Worm (Caenorhabditis elegans) whole organism, young adult: ENCODE data around the gene npp-25.
A peak's percentile ranks its signal among the peaks of the same experiment; 100 is the strongest.

Source experiments
- B0035.1 ChIP-seq: sonication (generic microtip); optimal IDR thresholded peaks from 2 replicates; lab custom pipeline; 2016; ENCODE audit warnings: missing genetic modification characterization, mild to moderate bottlenecking, missing compliant biosample characterization, missing genotype, missing genetic modification reagents
- B0336.3 ChIP-seq: fragments of 200-800 bp; sonication (Bioruptor generic); IDR thresholded peaks from 2 replicates; pipeline ENCODE4 v1.3.6; 2022; ENCODE audit warnings: missing genetic modification characterization, missing compliant biosample characterization
- C17E4.6 ChIP-seq: fragments of 200-800 bp; sonication (Bioruptor generic); IDR thresholded peaks from 2 replicates; pipeline ENCODE4 v1.3.6; 2022; ENCODE audit warnings: missing genetic modification reagents, missing genetic modification characterization, missing compliant biosample characterization
- D2030.7 ChIP-seq: fragments of 200-800 bp; sonication (Bioruptor generic); IDR thresholded peaks from 2 replicates; pipeline ENCODE4 v1.3.6; 2022; ENCODE audit warnings: missing genetic modification reagents, missing genetic modification characterization, missing compliant biosample characterization
- F10E7.11 ChIP-seq: sonication (generic microtip); optimal IDR thresholded peaks from 2 replicates; lab custom pipeline; 2017; ENCODE audit warnings: mild to moderate bottlenecking, missing genetic modification characterization, moderate library complexity, missing compliant biosample characterization
- F33H1.4 ChIP-seq: fragments of 200-800 bp; sonication (Bioruptor generic); IDR thresholded peaks from 2 replicates; pipeline ENCODE4 v1.3.6; 2022; ENCODE audit warnings: missing genetic modification reagents, missing genetic modification characterization, missing compliant biosample characterization
- F49E8.2 ChIP-seq: sonication (generic microtip); optimal IDR thresholded peaks from 3 replicates; lab custom pipeline; 2017; ENCODE audit warnings: missing genetic modification characterization, mild to moderate bottlenecking, missing compliant biosample characterization, antibody characterized with exemption, moderate library complexity; ENCODE audit not compliant: insufficient read depth
- F52B5.7 ChIP-seq: sonication (generic microtip); optimal IDR thresholded peaks from 2 replicates; lab custom pipeline; 2016; ENCODE audit warnings: mild to moderate bottlenecking, missing genetic modification characterization, missing compliant biosample characterization
- Y53G8AR.9 ChIP-seq: fragments of 200-800 bp; sonication (Bioruptor generic); conservative IDR thresholded peaks from 2 replicates; pipeline ENCODE4 v1.3.6; 2022; ENCODE audit warnings: missing genetic modification reagents, missing genetic modification characterization, missing compliant biosample characterization
- Y79H2A.3 ChIP-seq: fragments of 200-800 bp; sonication (Bioruptor generic); conservative IDR thresholded peaks from 2 replicates; pipeline ENCODE4 v1.3.6; 2022; ENCODE audit warnings: missing genetic modification reagents, missing genetic modification characterization, missing compliant biosample characterization
- akir-1 ChIP-seq: fragments of 200-800 bp; sonication (Bioruptor generic); optimal IDR thresholded peaks from 2 replicates; lab custom pipeline; 2018; ENCODE audit warnings: mild to moderate bottlenecking, missing genetic modification characterization, moderate library complexity, missing compliant biosample characterization
- ama-1 ChIP-seq, 3 experiments: fragments of 150-350 bp in 1 of 3; sonication (generic microtip) in 2 of 3; optimal IDR thresholded peaks; 2 replicates each; lab custom pipeline; 2014 to 2018; ENCODE audit warnings: missing biosample characterization in 2 of 3, missing genetic modification characterization in 2 of 3, missing genetic modification reagents in 2 of 3
- aptf-2 ChIP-seq: fragments of 200-800 bp; sonication (Bioruptor generic); conservative IDR thresholded peaks from 2 replicates; pipeline ENCODE4 v1.3.6; 2022; ENCODE audit warnings: missing genetic modification reagents, missing genetic modification characterization, missing compliant biosample characterization
- athp-1 ChIP-seq: sonication (generic microtip); optimal IDR thresholded peaks from 2 replicates; lab custom pipeline; 2017; ENCODE audit warnings: mild to moderate bottlenecking, missing genetic modification characterization, missing compliant biosample characterization
- cebp-1 ChIP-seq, 2 experiments: fragments of 200-800 bp in 1 of 2; sonication (Bioruptor generic) in 1 of 2; sonication (generic microtip) in 1 of 2; IDR thresholded peaks in 1 of 2; optimal IDR thresholded peaks in 1 of 2; 2 replicates each; pipeline versions ENCODE4 v1.3.6 to Lab custom; 2017 to 2022; ENCODE audit warnings: missing compliant biosample characterization in 2 of 2, missing genetic modification characterization in 2 of 2, mild to moderate bottlenecking in 1 of 2, missing genetic modification reagents in 1 of 2, moderate library complexity in 1 of 2
- cebp-2 ChIP-seq: fragments of 200-800 bp; sonication (Bioruptor generic); IDR thresholded peaks from 2 replicates; pipeline ENCODE4 v1.3.6; 2022; ENCODE audit warnings: missing genetic modification characterization, missing compliant biosample characterization
- ceh-100 ChIP-seq: fragments of 200-800 bp; sonication (Bioruptor generic); IDR thresholded peaks from 2 replicates; pipeline ENCODE4 v1.3.6; 2022; ENCODE audit warnings: missing genetic modification reagents, missing genetic modification characterization, missing compliant biosample characterization
- die-1 ChIP-seq: sonication (generic microtip); optimal IDR thresholded peaks from 2 replicates; lab custom pipeline; 2016; ENCODE audit warnings: missing genotype, mild to moderate bottlenecking, missing genetic modification characterization, missing compliant biosample characterization
- ekl-4 ChIP-seq: fragments of 200-800 bp; sonication (Bioruptor generic); IDR thresholded peaks from 2 replicates; pipeline ENCODE4 v1.3.6; 2022; ENCODE audit warnings: missing genetic modification reagents, missing genetic modification characterization, missing compliant biosample characterization
- hlh-12 ChIP-seq: sonication (generic microtip); optimal IDR thresholded peaks from 2 replicates; lab custom pipeline; 2016; ENCODE audit warnings: missing genetic modification characterization, missing compliant biosample characterization
- hmg-1.2 ChIP-seq: fragments of 200-800 bp; sonication (Bioruptor generic); IDR thresholded peaks from 2 replicates; pipeline ENCODE4 v1.3.6; 2022; ENCODE audit warnings: missing genetic modification reagents, missing genetic modification characterization, missing compliant biosample characterization
- hrde-1 ChIP-seq: sonication (generic microtip); optimal IDR thresholded peaks from 2 replicates; lab custom pipeline; 2016; ENCODE audit warnings: missing genetic modification characterization, mild to moderate bottlenecking, missing compliant biosample characterization, moderate library complexity, missing genotype, missing genetic modification reagents, borderline replicate concordance
- hsf-1 ChIP-seq: fragments of 200-800 bp; sonication (Bioruptor generic); IDR thresholded peaks from 2 replicates; pipeline ENCODE4 v1.3.6; 2022; ENCODE audit warnings: missing genetic modification reagents, missing genetic modification characterization, missing compliant biosample characterization
- let-526 ChIP-seq: fragments of 200-800 bp; sonication (Bioruptor generic); IDR thresholded peaks from 2 replicates; pipeline ENCODE4 v1.3.6; 2022; ENCODE audit warnings: missing genetic modification reagents, missing genetic modification characterization, missing compliant biosample characterization
- lin-26 ChIP-seq: fragments of 200-800 bp; sonication (Bioruptor generic); IDR thresholded peaks from 2 replicates; pipeline ENCODE4 v1.3.6; 2022; ENCODE audit warnings: missing genetic modification reagents, missing genetic modification characterization, missing compliant biosample characterization
- lsl-1 ChIP-seq: fragments of 200-800 bp; sonication (Bioruptor generic); optimal IDR thresholded peaks from 2 replicates; lab custom pipeline; 2018; ENCODE audit warnings: mild to moderate bottlenecking, missing genetic modification characterization, moderate library complexity, missing compliant biosample characterization
- madf-6 ChIP-seq: fragments of 200-800 bp; sonication (Bioruptor generic); IDR thresholded peaks from 2 replicates; pipeline ENCODE4 v1.3.6; 2022; ENCODE audit warnings: missing genetic modification reagents, missing genetic modification characterization, missing compliant biosample characterization
- nhr-80 ChIP-seq: sonication (generic microtip); optimal IDR thresholded peaks from 2 replicates; lab custom pipeline; 2016; ENCODE audit warnings: missing genetic modification characterization, missing compliant biosample characterization
- pbrm-1 ChIP-seq: fragments of 200-800 bp; sonication (Bioruptor generic); IDR thresholded peaks from 2 replicates; pipeline ENCODE4 v1.3.6; 2022; ENCODE audit warnings: missing genetic modification reagents, missing genetic modification characterization, missing compliant biosample characterization
- repo-1 ChIP-seq: sonication (generic microtip); optimal IDR thresholded peaks from 2 replicates; lab custom pipeline; 2017; ENCODE audit warnings: mild to moderate bottlenecking, missing genetic modification characterization, missing compliant biosample characterization
- snpc-1.1 ChIP-seq: sonication (generic microtip); optimal IDR thresholded peaks from 2 replicates; lab custom pipeline; 2017; ENCODE audit warnings: missing genetic modification characterization, mild to moderate bottlenecking, missing compliant biosample characterization, antibody characterized with exemption, moderate library complexity, missing genotype, missing genetic modification reagents; ENCODE audit not compliant: insufficient read depth
- snpc-3.4 ChIP-seq: sonication (generic microtip); optimal IDR thresholded peaks from 2 replicates; lab custom pipeline; 2017; ENCODE audit warnings: missing genetic modification characterization, mild to moderate bottlenecking, missing compliant biosample characterization, antibody characterized with exemption, moderate library complexity, missing genotype, missing genetic modification reagents
- sptf-2 ChIP-seq: fragments of 200-800 bp; sonication (Bioruptor generic); optimal IDR thresholded peaks from 2 replicates; lab custom pipeline; 2018; ENCODE audit warnings: mild to moderate bottlenecking, missing genetic modification characterization, missing compliant biosample characterization
- tbp1 ChIP-seq: fragments of 200-800 bp; sonication (Bioruptor generic); optimal IDR thresholded peaks from 2 replicates; lab custom pipeline; 2018; ENCODE audit warnings: mild to moderate bottlenecking, missing genetic modification characterization, missing compliant biosample characterization
- unc-130 ChIP-seq: sonication (generic microtip); optimal IDR thresholded peaks from 2 replicates; lab custom pipeline; 2016; ENCODE audit warnings: missing genetic modification reagents, missing genetic modification characterization, missing compliant biosample characterization
- zfh-2 ChIP-seq: fragments of 200-800 bp; sonication (Bioruptor generic); conservative IDR thresholded peaks from 2 replicates; pipeline ENCODE4 v1.3.6; 2022; ENCODE audit warnings: missing genetic modification reagents, missing genetic modification characterization, missing compliant biosample characterization
- ztf-6 ChIP-seq: fragments of 200-800 bp; sonication (Bioruptor generic); IDR thresholded peaks from 2 replicates; pipeline ENCODE4 v1.3.6; 2022; ENCODE audit warnings: missing genetic modification reagents, missing genetic modification characterization, missing compliant biosample characterization

The npp-25 gene

DNA sequence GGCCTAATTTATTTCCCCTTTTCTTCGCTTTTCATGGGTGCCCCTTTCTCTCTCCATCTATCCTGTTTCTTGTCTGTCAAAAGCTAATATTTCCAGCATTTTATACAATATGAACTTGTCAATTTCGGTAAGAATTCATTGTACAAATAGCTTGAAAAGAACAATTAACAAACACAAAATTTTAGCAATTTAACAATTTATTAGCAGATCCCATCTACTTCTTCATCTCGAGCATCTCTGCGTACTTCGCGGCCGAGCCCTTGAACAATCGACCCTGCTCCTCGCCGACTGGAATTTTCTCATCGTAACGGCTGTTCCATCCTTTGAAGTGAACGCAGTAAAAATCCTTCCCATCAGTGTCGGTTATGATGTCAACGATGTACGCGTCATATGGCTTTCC, 50.1 kb downstream of the npp-25 start:
- TF ChIP-seq ztf-6, result no peak
- TF ChIP-seq tbp1 (GFP tag; lab: Kevin White, UChicago), result peak; percentile 31
- no peak for TF ChIP-seq unc-130 (GFP tag; lab: Kevin White, UChicago)
- peak; percentile 58; the same call in 1 of the 2 replicates for TF ChIP-seq Y53G8AR.9 (GFP tag; lab: Robert Waterston, UW)
- no peak for TF ChIP-seq F10E7.11 (tag; lab: Kevin White, UChicago)
- TF ChIP-seq F52B5.7 (tag; lab: Kevin White, UChicago), result peak; percentile 1
- TF ChIP-seq C17E4.6 (GFP tag; lab: Robert Waterston, UW), result no peak
- TF ChIP-seq hsf-1, result peak; percentile 55; the same call in 1 of the 2 replicates
- TF ChIP-seq madf-6 (GFP tag; lab: Robert Waterston, UW), result peak; percentile 57
- TF ChIP-seq akir-1 (GFP tag; lab: Kevin White, UChicago), result no peak
- TF ChIP-seq let-526, result no peak
- TF ChIP-seq sptf-2 (GFP tag; lab: Kevin White, UChicago), result no peak
- peak; percentile 47 for TF ChIP-seq hrde-1 (tag; lab: Kevin White, UChicago)
- TF ChIP-seq pbrm-1 (GFP tag; lab: Robert Waterston, UW), result peak; percentile 33; the same call in 1 of the 2 replicates
- TF ChIP-seq snpc-1.1, result no peak
- TF ChIP-seq hmg-1.2 (GFP tag; lab: Robert Waterston, UW), result peak; percentile 19; the same call in 1 of the 2 replicates
- no peak for TF ChIP-seq snpc-3.4 (tag; lab: Kevin White, UChicago)
- TF ChIP-seq B0035.1 (tag; lab: Kevin White, UChicago), result no peak
- 0 out of 2 replicates have a peak, but pooled peaks have one; percentile 42 for TF ChIP-seq Y79H2A.3
- peak; percentile 22 for TF ChIP-seq repo-1 (tag; lab: Kevin White, UChicago)
- TF ChIP-seq cebp-1 (GFP tag; IDR thresholded peaks at IDR 0.05; lab: Robert Waterston, UW), result no peak
- peak; percentile 19 for TF ChIP-seq cebp-1 (tag; optimal IDR thresholded peaks at IDR 0.05; lab: Kevin White, UChicago)
- no peak for TF ChIP-seq zfh-2
- TF ChIP-seq D2030.7 (GFP tag; lab: Robert Waterston, UW), result 0 out of 2 replicates have a peak, but pooled peaks have one; percentile 12
- TF ChIP-seq die-1, result peak; percentile 31
- no peak for TF ChIP-seq ama-1 (optimal IDR thresholded peaks at IDR 0.05; lab: Kevin White, UChicago)
- TF ChIP-seq ama-1 (GFP tag; optimal IDR thresholded peaks at IDR 0.05; lab: Kevin White, UChicago), result peak; percentile 64 to 70
- no peak for TF ChIP-seq hlh-12 (tag; lab: Kevin White, UChicago)
- no peak for TF ChIP-seq nhr-80 (tag; lab: Kevin White, UChicago)
- TF ChIP-seq ekl-4, result 0 out of 2 replicates have a peak, but pooled peaks have one; percentile 49
- peak; percentile 90 for TF ChIP-seq F49E8.2 (tag; lab: Kevin White, UChicago)
- no peak for TF ChIP-seq aptf-2 (GFP tag; lab: Robert Waterston, UW)
- no peak for TF ChIP-seq lin-26 (GFP tag; lab: Robert Waterston, UW)
- 0 out of 2 replicates have a peak, but pooled peaks have one; percentile 10 for TF ChIP-seq F33H1.4 (GFP tag; lab: Robert Waterston, UW)
- TF ChIP-seq athp-1, result peak; percentile 31
- TF ChIP-seq ceh-100 (GFP tag; lab: Robert Waterston, UW), result 0 out of 2 replicates have a peak, but pooled peaks have one; percentile 29
- TF ChIP-seq cebp-2 (GFP tag; lab: Robert Waterston, UW), result no peak
- peak; percentile 59; the same call in 1 of the 2 replicates for TF ChIP-seq B0336.3 (GFP tag; lab: Robert Waterston, UW)
- TF ChIP-seq lsl-1 (GFP tag; lab: Kevin White, UChicago), result no peak
